Worm (Caenorhabditis elegans): ENCODE measurements around the gene Y57A10A.29.

Y57A10A.29 gene

ce11 chrII:12279259-12279658 lies at the start of gene Y57A10A.29, which contains the start of gene tric-1B.2:
Gene Y57A10A.29, plus strand, starts transcription at chrII:12279561.
Gene tric-1B.2, minus strand, starts transcription at chrII:12279387.
- no peak for TF ChIP-seq sea-1 (GFP tag; conservative IDR thresholded peaks at IDR 0.05)
- no peak for TF ChIP-seq scrt-1 (GFP tag; IDR thresholded peaks at IDR 0.05)
- no peak for TF ChIP-seq ceh-36 (tag; optimal IDR thresholded peaks at IDR 0.05)
- no peak for TF ChIP-seq flt-1 (GFP tag; IDR thresholded peaks at IDR 0.05)
- no peak for TF ChIP-seq B0310.2 (tag; optimal IDR thresholded peaks at IDR 0.05)
- no peak for TF ChIP-seq ceh-13 (GFP tag; optimal IDR thresholded peaks at IDR 0.05)
- TF ChIP-seq F13C5.2 (tag; optimal IDR thresholded peaks at IDR 0.05) = no peak
- TF ChIP-seq tra-4 (tag; optimal IDR thresholded peaks at IDR 0.05) = no peak
- TF ChIP-seq hmbx-1 (tag; optimal IDR thresholded peaks at IDR 0.05) = no peak
- no peak for TF ChIP-seq pes-1 (GFP tag; IDR thresholded peaks at IDR 0.05)
- no peak for TF ChIP-seq tbx-37 (GFP tag; conservative IDR thresholded peaks at IDR 0.05)
- no peak for TF ChIP-seq aly-1 (tag; optimal IDR thresholded peaks at IDR 0.05)
- no peak for TF ChIP-seq ama-1 (optimal IDR thresholded peaks at IDR 0.05)
- no peak for TF ChIP-seq tbx-11 (GFP tag; IDR thresholded peaks at IDR 0.05)
- TF ChIP-seq hmg-4 (GFP tag; optimal IDR thresholded peaks at IDR 0.05) = no peak
- no peak for TF ChIP-seq ets-7 (tag; optimal IDR thresholded peaks at IDR 0.05)

ce11 chrII:12237555-12237954 lies 41.8 kb upstream of the Y57A10A.29 start:
- TF ChIP-seq flt-1 (GFP tag; IDR thresholded peaks at IDR 0.05) = no peak
- no peak for TF ChIP-seq pes-1 (GFP tag; IDR thresholded peaks at IDR 0.05)
- no peak for TF ChIP-seq ceh-36 (tag; optimal IDR thresholded peaks at IDR 0.05)
- TF ChIP-seq tbx-37 (GFP tag; conservative IDR thresholded peaks at IDR 0.05) = no peak

DNA sequence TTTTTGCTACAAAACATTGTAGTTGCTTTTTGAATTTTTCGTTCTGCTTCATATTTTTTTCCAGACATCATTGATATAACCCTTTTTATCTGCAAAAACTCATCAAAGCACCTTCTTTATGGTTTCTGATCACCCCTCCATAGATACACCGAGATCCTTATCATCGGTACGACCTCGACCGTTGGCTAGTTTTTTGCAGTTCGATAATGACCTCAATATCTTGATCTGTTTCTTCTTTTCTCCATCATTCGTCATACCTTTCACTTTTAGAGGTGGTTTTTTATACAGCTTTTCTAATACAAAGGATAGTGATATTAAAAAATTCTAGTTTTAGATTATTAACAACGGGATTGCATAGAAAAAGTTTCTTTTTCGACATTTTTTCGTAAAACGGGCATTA lies 39.9 kb upstream of the Y57A10A.29 start:
- TF ChIP-seq sea-1 (GFP tag; conservative IDR thresholded peaks at IDR 0.05) (no peak), tbx-11 (GFP tag; IDR thresholded peaks at IDR 0.05) (no peak), ets-7 (tag; optimal IDR thresholded peaks at IDR 0.05) (no peak), hnd-1 (tag; optimal IDR thresholded peaks at IDR 0.05) (no peak), scrt-1 (GFP tag; IDR thresholded peaks at IDR 0.05) (no peak), aly-1 (tag; optimal IDR thresholded peaks at IDR 0.05) (no peak), ama-1 (optimal IDR thresholded peaks at IDR 0.05) (no peak), B0310.2 (tag; optimal IDR thresholded peaks at IDR 0.05) (no peak), tra-4 (tag; optimal IDR thresholded peaks at IDR 0.05) (no peak), F13C5.2 (tag; optimal IDR thresholded peaks at IDR 0.05) (no peak), pes-1 (GFP tag; IDR thresholded peaks at IDR 0.05) (no peak), hmbx-1 (tag; optimal IDR thresholded peaks at IDR 0.05) (no peak)

ce11 chrII:12240088-12240487 lies 39.3 kb upstream of the Y57A10A.29 start, which contains the start of gene txdc-12.1:
Gene txdc-12.1, plus strand, starts transcription at chrII:12240388.
- no peak for TF ChIP-seq scrt-1 (GFP tag; IDR thresholded peaks at IDR 0.05)
- TF ChIP-seq ceh-36 (tag; optimal IDR thresholded peaks at IDR 0.05) = peak; percentile 68

ce11 chrII:12241792-12242191 lies 37.6 kb upstream of the Y57A10A.29 start:
- no peak for TF ChIP-seq ama-1 (optimal IDR thresholded peaks at IDR 0.05)
- no peak for TF ChIP-seq ceh-13 (GFP tag; optimal IDR thresholded peaks at IDR 0.05)
- TF ChIP-seq pes-1 (GFP tag; IDR thresholded peaks at IDR 0.05) = no peak
- TF ChIP-seq ets-7 (tag; optimal IDR thresholded peaks at IDR 0.05) = no peak
- no peak for TF ChIP-seq aly-1 (tag; optimal IDR thresholded peaks at IDR 0.05)
- no peak for TF ChIP-seq hnd-1 (tag; optimal IDR thresholded peaks at IDR 0.05)
- TF ChIP-seq ceh-36 (tag; optimal IDR thresholded peaks at IDR 0.05) = no peak
- TF ChIP-seq B0310.2 (tag; optimal IDR thresholded peaks at IDR 0.05) = no peak
- no peak for TF ChIP-seq flt-1 (GFP tag; IDR thresholded peaks at IDR 0.05)

- TF ChIP-seq ceh-36 (tag; optimal IDR thresholded peaks at IDR 0.05) = no peak
- TF ChIP-seq scrt-1 (GFP tag; IDR thresholded peaks at IDR 0.05) = peak; percentile 34; the same call in 1 of the 2 replicates
Observed at ce11 chrII:12242551-12242950, 36.8 kb upstream of the Y57A10A.29 start, which contains the start of gene Y57A10A.24. Gene Y57A10A.24, plus strand, starts transcription at chrII:12242946.

ce11 chrII:12249042-12249441 lies 30.3 kb upstream of the Y57A10A.29 start, which contains the start of gene tag-276:
Gene tag-276, minus strand, starts transcription at chrII:12249142.
- TF ChIP-seq pes-1 (GFP tag; IDR thresholded peaks at IDR 0.05) (no peak), hnd-1 (tag; optimal IDR thresholded peaks at IDR 0.05) (no peak)

DNA sequence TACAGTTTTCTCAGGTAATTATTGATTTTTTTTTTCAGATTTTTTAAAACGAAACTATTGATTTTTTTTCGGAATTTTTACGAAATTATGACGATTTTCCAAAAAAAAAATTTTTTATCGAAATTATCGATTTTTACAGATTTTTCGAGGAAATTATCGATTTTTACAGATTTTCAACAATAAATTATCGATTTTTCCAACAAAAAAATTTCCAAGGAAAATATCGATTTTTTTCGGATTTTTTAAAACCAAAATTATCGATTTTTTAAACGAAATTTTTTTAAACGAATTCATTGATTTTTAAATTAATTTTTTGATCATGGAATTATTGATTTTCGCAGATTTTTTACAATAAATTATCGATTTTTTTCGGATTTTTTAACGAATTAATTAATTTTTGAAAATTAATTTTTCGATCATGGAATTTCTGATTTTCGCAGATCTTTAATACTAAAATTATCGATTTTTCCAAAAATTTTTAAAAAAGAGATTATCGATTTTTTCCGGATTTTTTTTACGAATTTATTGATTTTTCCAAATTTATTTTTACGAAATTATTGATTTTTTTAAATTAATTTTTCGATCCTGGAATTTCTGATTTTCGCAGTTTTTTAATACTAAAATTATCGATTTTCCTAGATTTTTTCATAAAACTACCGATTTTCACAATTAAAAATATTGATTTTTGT lies 23.7 kb upstream of the Y57A10A.29 start:
- TF ChIP-seq ceh-13 (GFP tag; optimal IDR thresholded peaks at IDR 0.05) (no peak), sea-1 (GFP tag; conservative IDR thresholded peaks at IDR 0.05) (no peak), tra-4 (tag; optimal IDR thresholded peaks at IDR 0.05) (no peak), flt-1 (GFP tag; IDR thresholded peaks at IDR 0.05) (no peak), F13C5.2 (tag; optimal IDR thresholded peaks at IDR 0.05) (no peak), scrt-1 (GFP tag; IDR thresholded peaks at IDR 0.05) (no peak), hnd-1 (tag; optimal IDR thresholded peaks at IDR 0.05) (no peak), pes-1 (GFP tag; IDR thresholded peaks at IDR 0.05) (no peak), ceh-36 (tag; optimal IDR thresholded peaks at IDR 0.05) (no peak), B0310.2 (tag; optimal IDR thresholded peaks at IDR 0.05) (no peak), aly-1 (tag; optimal IDR thresholded peaks at IDR 0.05) (no peak), tbx-11 (GFP tag; IDR thresholded peaks at IDR 0.05) (no peak), hmg-4 (GFP tag; optimal IDR thresholded peaks at IDR 0.05) (no peak), ets-7 (tag; optimal IDR thresholded peaks at IDR 0.05) (no peak), ama-1 (optimal IDR thresholded peaks at IDR 0.05) (no peak), tbx-37 (GFP tag; conservative IDR thresholded peaks at IDR 0.05) (no peak), hmbx-1 (tag; optimal IDR thresholded peaks at IDR 0.05) (no peak)
